Worm (Caenorhabditis elegans): ENCODE results near the gene srw-54.
"Not testable (repeated sequence)": the region's sequence is repeated elsewhere in the genome, so short reads cannot be mapped to it uniquely, and the experiment has no call there.

Gene srw-54

ce11 chrV:16595140-16595791 lies 15.9 kb upstream of the srw-54 start, which contains the start of gene cpl-1 (continued):
- TF ChIP-seq lin-13 (GFP tag; optimal IDR thresholded peaks at IDR 0.05) (no peak), aha-1 (tag) (peak; percentile 93), dmd-9 (GFP tag; IDR thresholded peaks at IDR 0.05) (no peak), tra-1 (GFP tag; IDR thresholded peaks at IDR 0.05) (peak; percentile 57), T20F7.1 (GFP tag; optimal IDR thresholded peaks at IDR 0.05) (peak; percentile 5)

- TF ChIP-seq aha-1 (tag) = peak; percentile 52
- no peak for TF ChIP-seq nhr-237 (tag; optimal IDR thresholded peaks at IDR 0.05)
These were observed 15.0 kb upstream of the srw-54 start for ce11 chrV:16596102-16596501.

DNA sequence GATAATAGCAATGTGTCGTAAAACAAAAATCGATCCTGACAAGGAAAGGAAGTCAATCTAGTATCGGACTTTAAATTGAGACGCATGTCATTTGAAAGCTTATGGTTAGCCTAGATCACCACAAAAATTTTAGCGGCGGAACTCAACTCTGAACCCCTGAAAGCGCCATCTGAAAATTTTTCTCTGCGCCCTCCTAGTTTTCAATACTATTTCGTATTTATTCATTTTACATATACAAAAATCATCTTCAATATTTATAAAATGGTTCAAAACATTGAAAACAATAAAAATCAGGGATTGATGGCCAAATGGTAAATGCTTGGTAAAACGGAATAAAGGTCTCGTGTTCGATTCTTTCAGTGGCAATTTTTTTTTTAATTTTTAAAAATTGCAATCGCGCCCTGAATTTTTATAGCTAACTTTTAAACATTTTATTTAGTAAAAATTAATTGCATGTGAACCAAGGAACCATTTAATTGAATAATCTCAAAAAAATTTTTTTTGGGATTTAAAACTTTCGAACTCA lies 13.7 kb upstream of the srw-54 start:
- TF ChIP-seq arid-1 (GFP tag; conservative IDR thresholded peaks at IDR 0.05) = 0 out of 2 replicates have a peak, but pooled peaks have one; percentile 16
- peak; percentile 14; the same call in 1 of the 2 replicates for TF ChIP-seq pha-4 (GFP tag; IDR thresholded peaks at IDR 0.05)
- not testable (repeated sequence) for TF ChIP-seq pha-4 (tag; optimal IDR thresholded peaks at IDR 0.05)

DNA sequence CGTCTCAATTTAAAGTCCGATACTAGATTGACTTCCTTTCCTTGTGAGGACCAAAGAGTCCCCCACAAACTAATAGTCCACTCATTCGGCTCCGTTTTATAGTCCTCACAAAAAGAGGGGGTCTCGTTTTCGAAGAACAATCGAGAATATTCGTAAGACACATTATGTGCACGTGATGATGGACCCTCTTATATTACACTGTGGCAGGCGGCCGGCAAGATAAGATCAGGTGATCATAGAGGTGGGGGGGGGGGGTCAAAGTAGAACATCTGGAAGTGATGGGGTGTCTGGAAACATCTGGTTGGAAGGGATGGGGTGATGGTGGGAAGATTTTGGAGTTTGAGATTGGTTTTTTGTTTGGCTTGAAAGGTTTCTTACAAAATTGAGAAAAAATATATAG lies 12.7 kb upstream of the srw-54 start:
- TF ChIP-seq arid-1 (GFP tag; conservative IDR thresholded peaks at IDR 0.05) = no peak
- no peak for TF ChIP-seq nhr-28 (tag; optimal IDR thresholded peaks at IDR 0.05)
- TF ChIP-seq ama-1 (optimal IDR thresholded peaks at IDR 0.05) = no peak
- TF ChIP-seq aha-1 (tag) = peak; percentile 1
- TF ChIP-seq madf-9 (GFP tag; conservative IDR thresholded peaks at IDR 0.05) = no peak
- TF ChIP-seq dve-1 (tag; optimal IDR thresholded peaks at IDR 0.05; ENCODE audit: insufficient read depth) = peak; percentile 38
- TF ChIP-seq skn-1 (tag; optimal IDR thresholded peaks at IDR 0.05) = no peak
- TF ChIP-seq duxl-1 (tag; optimal IDR thresholded peaks at IDR 0.05; ENCODE audit: poor library complexity) = no peak
- TF ChIP-seq daf-19 (GFP tag; conservative IDR thresholded peaks at IDR 0.05) = no peak
- TF ChIP-seq nhr-11 (tag; optimal IDR thresholded peaks at IDR 0.05) = no peak
- TF ChIP-seq nhr-111 (GFP tag; optimal IDR thresholded peaks at IDR 0.05) = no peak
- TF ChIP-seq mdt-29 (GFP tag; IDR thresholded peaks at IDR 0.05) = peak; percentile 95
- peak; percentile 14; the same call in 1 of the 2 replicates for TF ChIP-seq dmd-6 (GFP tag; IDR thresholded peaks at IDR 0.05)
- 0 out of 2 replicates have a peak, but pooled peaks have one; percentile 35 for TF ChIP-seq tra-1 (GFP tag; IDR thresholded peaks at IDR 0.05)
- peak; percentile 64 for TF ChIP-seq hlh-30 (tag; optimal IDR thresholded peaks at IDR 0.05; ENCODE audit: insufficient read depth)
- no peak for TF ChIP-seq dpl-1 (GFP tag; optimal IDR thresholded peaks at IDR 0.05)
- TF ChIP-seq Y48G9A.11 (GFP tag; IDR thresholded peaks at IDR 0.05) = no peak
- no peak for TF ChIP-seq gei-8 (GFP tag; optimal IDR thresholded peaks at IDR 0.05)
- peak; percentile 66 for TF ChIP-seq hlh-11 (tag; optimal IDR thresholded peaks at IDR 0.05)

DNA sequence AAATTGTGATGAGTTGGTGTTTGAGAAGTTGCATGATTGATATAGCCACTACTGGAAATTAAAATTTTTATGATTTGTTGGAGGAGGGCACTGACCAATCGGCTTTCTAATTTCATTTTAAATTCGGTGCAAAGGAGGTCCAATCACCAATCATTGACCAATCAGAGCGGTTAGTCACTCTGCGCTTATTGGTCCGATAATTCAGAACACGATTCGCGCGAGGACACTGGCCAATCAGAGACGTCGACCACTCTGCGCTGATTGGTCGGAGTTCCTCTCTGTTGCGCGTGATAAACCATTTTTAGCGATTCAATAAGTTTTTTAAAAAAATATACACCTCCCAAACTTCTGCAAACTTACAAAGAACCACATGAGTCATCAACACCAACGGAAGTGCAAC lies 11.3 kb upstream of the srw-54 start:
- TF ChIP-seq zfp-2 (tag; optimal IDR thresholded peaks at IDR 0.05) = no peak
- TF ChIP-seq dmd-6 (GFP tag; IDR thresholded peaks at IDR 0.05) = no peak
- TF ChIP-seq set-16 (GFP tag; IDR thresholded peaks at IDR 0.05) = no peak
- no peak for TF ChIP-seq R02D3.7 (tag; optimal IDR thresholded peaks at IDR 0.05)
- no peak for TF ChIP-seq daf-19 (GFP tag; conservative IDR thresholded peaks at IDR 0.05)
- no peak for TF ChIP-seq nhr-10 (tag; optimal IDR thresholded peaks at IDR 0.05)
- no peak for TF ChIP-seq nhr-25 (tag; optimal IDR thresholded peaks at IDR 0.05; ENCODE audit: borderline replicate concordance, insufficient read depth)
- TF ChIP-seq ceh-28 (tag; optimal IDR thresholded peaks at IDR 0.05) = no peak
- TF ChIP-seq saeg-2 (GFP tag; IDR thresholded peaks at IDR 0.05) = no peak
- TF ChIP-seq madf-9 (GFP tag; conservative IDR thresholded peaks at IDR 0.05) = no peak
- no peak for TF ChIP-seq duxl-1 (tag; optimal IDR thresholded peaks at IDR 0.05; ENCODE audit: poor library complexity)
- no peak for TF ChIP-seq tra-1 (GFP tag; IDR thresholded peaks at IDR 0.05)
- TF ChIP-seq pha-4 (GFP tag; IDR thresholded peaks at IDR 0.05) = no peak
- TF ChIP-seq pha-4 (tag; optimal IDR thresholded peaks at IDR 0.05) = no peak
- TF ChIP-seq hlh-30 (tag; optimal IDR thresholded peaks at IDR 0.05; ENCODE audit: insufficient read depth) = no peak
- TF ChIP-seq madf-5 (GFP tag; IDR thresholded peaks at IDR 0.05) = no peak
- TF ChIP-seq nhr-77 (tag; optimal IDR thresholded peaks at IDR 0.05) = no peak

Data from whole organism, L4 larva.